Worm (Caenorhabditis elegans) whole organism, young adult: ENCODE measurements around the gene rmd-2.

Source experiments
- B0035.1 ChIP-seq: sonication (generic microtip); optimal IDR thresholded peaks from 2 replicates; lab custom pipeline; 2016; ENCODE audit warnings: missing genetic modification characterization, mild to moderate bottlenecking, missing compliant biosample characterization, missing genotype, missing genetic modification reagents
- B0336.3 ChIP-seq: fragments of 200-800 bp; sonication (Bioruptor generic); IDR thresholded peaks from 2 replicates; pipeline ENCODE4 v1.3.6; 2022; ENCODE audit warnings: missing genetic modification characterization, missing compliant biosample characterization
- D2030.7 ChIP-seq: fragments of 200-800 bp; sonication (Bioruptor generic); IDR thresholded peaks from 2 replicates; pipeline ENCODE4 v1.3.6; 2022; ENCODE audit warnings: missing genetic modification reagents, missing genetic modification characterization, missing compliant biosample characterization
- F10E7.11 ChIP-seq: sonication (generic microtip); optimal IDR thresholded peaks from 2 replicates; lab custom pipeline; 2017; ENCODE audit warnings: mild to moderate bottlenecking, missing genetic modification characterization, moderate library complexity, missing compliant biosample characterization
- F33H1.4 ChIP-seq: fragments of 200-800 bp; sonication (Bioruptor generic); IDR thresholded peaks from 2 replicates; pipeline ENCODE4 v1.3.6; 2022; ENCODE audit warnings: missing genetic modification reagents, missing genetic modification characterization, missing compliant biosample characterization
- F39B2.1 ChIP-seq: fragments of 200-800 bp; sonication (Bioruptor generic); IDR thresholded peaks from 2 replicates; pipeline ENCODE4 v1.3.6; 2022; ENCODE audit warnings: missing genetic modification reagents, missing genetic modification characterization, missing compliant biosample characterization
- F49E8.2 ChIP-seq: sonication (generic microtip); optimal IDR thresholded peaks from 3 replicates; lab custom pipeline; 2017; ENCODE audit warnings: missing genetic modification characterization, mild to moderate bottlenecking, missing compliant biosample characterization, antibody characterized with exemption, moderate library complexity; ENCODE audit not compliant: insufficient read depth
- F57C9.4 ChIP-seq: sonication (generic microtip); optimal IDR thresholded peaks from 2 replicates; lab custom pipeline; 2017; ENCODE audit warnings: mild to moderate bottlenecking, missing genetic modification characterization, missing compliant biosample characterization
- Y56A3A.18 ChIP-seq: fragments of 200-800 bp; sonication (Bioruptor generic); IDR thresholded peaks from 2 replicates; pipeline ENCODE4 v1.3.6; 2022; ENCODE audit warnings: missing genetic modification reagents, missing genetic modification characterization, missing compliant biosample characterization
- Y95B8A.8 ChIP-seq: fragments of 200-800 bp; sonication (Bioruptor generic); IDR thresholded peaks from 2 replicates; pipeline ENCODE4 v1.3.6; 2022; ENCODE audit warnings: missing genetic modification reagents, missing genetic modification characterization, missing compliant biosample characterization
- akir-1 ChIP-seq: fragments of 200-800 bp; sonication (Bioruptor generic); optimal IDR thresholded peaks from 2 replicates; lab custom pipeline; 2018; ENCODE audit warnings: mild to moderate bottlenecking, missing genetic modification characterization, moderate library complexity, missing compliant biosample characterization
- athp-1 ChIP-seq: sonication (generic microtip); optimal IDR thresholded peaks from 2 replicates; lab custom pipeline; 2017; ENCODE audit warnings: mild to moderate bottlenecking, missing genetic modification characterization, missing compliant biosample characterization
- attf-3 ChIP-seq: fragments of 200-800 bp; sonication (Bioruptor generic); conservative IDR thresholded peaks from 2 replicates; pipeline ENCODE4 v1.3.6; 2022; ENCODE audit warnings: missing genetic modification reagents, missing genetic modification characterization, missing compliant biosample characterization
- attf-5 ChIP-seq: fragments of 200-800 bp; sonication (Bioruptor generic); optimal IDR thresholded peaks from 2 replicates; lab custom pipeline; 2018; ENCODE audit warnings: mild to moderate bottlenecking, missing genetic modification characterization, missing compliant biosample characterization
- ccch-3 ChIP-seq: fragments of 200-800 bp; sonication (Bioruptor generic); optimal IDR thresholded peaks from 2 replicates; lab custom pipeline; 2018; ENCODE audit warnings: mild to moderate bottlenecking, missing genetic modification characterization, missing compliant biosample characterization
- cebp-1 ChIP-seq, 2 experiments: fragments of 200-800 bp in 1 of 2; sonication (Bioruptor generic) in 1 of 2; sonication (generic microtip) in 1 of 2; IDR thresholded peaks in 1 of 2; optimal IDR thresholded peaks in 1 of 2; 2 replicates each; pipeline versions ENCODE4 v1.3.6 to Lab custom; 2017 to 2022; ENCODE audit warnings: missing compliant biosample characterization in 2 of 2, missing genetic modification characterization in 2 of 2, mild to moderate bottlenecking in 1 of 2, missing genetic modification reagents in 1 of 2, moderate library complexity in 1 of 2
- ceh-40 ChIP-seq: fragments of 200-800 bp; sonication (Bioruptor generic); IDR thresholded peaks from 2 replicates; pipeline ENCODE4 v1.3.6; 2022; ENCODE audit warnings: missing genetic modification characterization, missing compliant biosample characterization
- ceh-79 ChIP-seq: sonication (generic microtip); optimal IDR thresholded peaks from 2 replicates; lab custom pipeline; 2017; ENCODE audit warnings: mild to moderate bottlenecking, missing genetic modification characterization, missing compliant biosample characterization
- dpff-1 ChIP-seq: sonication (generic microtip); optimal IDR thresholded peaks from 2 replicates; lab custom pipeline; 2017; ENCODE audit warnings: mild to moderate bottlenecking, missing genetic modification characterization, missing compliant biosample characterization
- dpl-1 ChIP-seq: fragments of 150-350 bp; optimal IDR thresholded peaks from 2 replicates; lab custom pipeline; 2014; ENCODE audit warnings: missing biosample characterization, missing genetic modification reagents, missing genetic modification characterization
- efl-1 ChIP-seq: fragments of 150-350 bp; optimal IDR thresholded peaks from 2 replicates; lab custom pipeline; 2014; ENCODE audit warnings: missing biosample characterization, missing genetic modification reagents, missing genetic modification characterization
- egl-44 ChIP-seq: fragments of 200-800 bp; sonication (Bioruptor generic); IDR thresholded peaks from 2 replicates; pipeline ENCODE4 v1.3.6; 2022; ENCODE audit warnings: missing genetic modification reagents, missing genetic modification characterization, missing compliant biosample characterization
- hlh-26 ChIP-seq: fragments of 200-800 bp; sonication (Bioruptor generic); conservative IDR thresholded peaks from 2 replicates; pipeline ENCODE4 v1.3.6; 2022; ENCODE audit warnings: missing genetic modification reagents, missing genetic modification characterization, missing compliant biosample characterization
- hrde-1 ChIP-seq: sonication (generic microtip); optimal IDR thresholded peaks from 2 replicates; lab custom pipeline; 2016; ENCODE audit warnings: missing genetic modification characterization, mild to moderate bottlenecking, missing compliant biosample characterization, moderate library complexity, missing genotype, missing genetic modification reagents, borderline replicate concordance
- lag-1 ChIP-seq: fragments of 200-800 bp; sonication (Bioruptor generic); IDR thresholded peaks from 2 replicates; pipeline ENCODE4 v1.3.6; 2022; ENCODE audit warnings: missing genetic modification reagents, missing genetic modification characterization, missing compliant biosample characterization
- lin-26 ChIP-seq: fragments of 200-800 bp; sonication (Bioruptor generic); IDR thresholded peaks from 2 replicates; pipeline ENCODE4 v1.3.6; 2022; ENCODE audit warnings: missing genetic modification reagents, missing genetic modification characterization, missing compliant biosample characterization
- lin-54 ChIP-seq: fragments of 200-800 bp; sonication (Bioruptor generic); optimal IDR thresholded peaks from 2 replicates; lab custom pipeline; 2018; ENCODE audit warnings: mild to moderate bottlenecking, missing genetic modification characterization, missing compliant biosample characterization
- lir-1 ChIP-seq: fragments of 200-800 bp; sonication (Bioruptor generic); conservative IDR thresholded peaks from 2 replicates; pipeline ENCODE4 v1.3.6; 2022; ENCODE audit warnings: missing genetic modification reagents, missing genetic modification characterization, missing compliant biosample characterization
- madf-3 ChIP-seq: fragments of 200-800 bp; sonication (Bioruptor generic); IDR thresholded peaks from 2 replicates; pipeline ENCODE4 v1.3.6; 2022; ENCODE audit warnings: missing genetic modification reagents, missing genetic modification characterization, missing compliant biosample characterization
- madf-6 ChIP-seq: fragments of 200-800 bp; sonication (Bioruptor generic); IDR thresholded peaks from 2 replicates; pipeline ENCODE4 v1.3.6; 2022; ENCODE audit warnings: missing genetic modification reagents, missing genetic modification characterization, missing compliant biosample characterization
- nhr-27 ChIP-seq: fragments of 200-800 bp; sonication (Bioruptor generic); optimal IDR thresholded peaks from 2 replicates; lab custom pipeline; 2018; ENCODE audit warnings: mild to moderate bottlenecking, missing genetic modification characterization, moderate library complexity, missing compliant biosample characterization
- nhr-80 ChIP-seq: sonication (generic microtip); optimal IDR thresholded peaks from 2 replicates; lab custom pipeline; 2016; ENCODE audit warnings: missing genetic modification characterization, missing compliant biosample characterization
- nhr-90 ChIP-seq: sonication (generic microtip); optimal IDR thresholded peaks from 2 replicates; lab custom pipeline; 2016; ENCODE audit warnings: missing genotype, mild to moderate bottlenecking, missing genetic modification characterization, missing compliant biosample characterization
- rec-8 ChIP-seq, 2 experiments: sonication (generic microtip); optimal IDR thresholded peaks; 2 replicates each; lab custom pipeline; 2016; ENCODE audit warnings: mild to moderate bottlenecking in 2 of 2, missing genetic modification characterization in 2 of 2, missing genetic modification reagents in 2 of 2, missing genotype in 2 of 2, missing biosample characterization in 1 of 2, missing compliant biosample characterization in 1 of 2, moderate library complexity in 1 of 2
- snpc-1.1 ChIP-seq: sonication (generic microtip); optimal IDR thresholded peaks from 2 replicates; lab custom pipeline; 2017; ENCODE audit warnings: missing genetic modification characterization, mild to moderate bottlenecking, missing compliant biosample characterization, antibody characterized with exemption, moderate library complexity, missing genotype, missing genetic modification reagents; ENCODE audit not compliant: insufficient read depth
- snpc-4 ChIP-seq, 5 experiments: fragments of 150-350 bp in 1 of 5; sonication (generic microtip) in 4 of 5; optimal IDR thresholded peaks; 2 replicates each; lab custom pipeline; 2014 to 2018; ENCODE audit warnings: missing genetic modification characterization in 5 of 5, missing biosample characterization in 3 of 5, antibody characterized with exemption in 2 of 5, mild to moderate bottlenecking in 2 of 5, missing compliant biosample characterization in 2 of 5, missing genotype in 2 of 5, moderate library complexity in 2 of 5, missing genetic modification reagents in 1 of 5
- unc-130 ChIP-seq: sonication (generic microtip); optimal IDR thresholded peaks from 2 replicates; lab custom pipeline; 2016; ENCODE audit warnings: missing genetic modification reagents, missing genetic modification characterization, missing compliant biosample characterization
- xnd-1 ChIP-seq: sonication (generic microtip); optimal IDR thresholded peaks from 2 replicates; lab custom pipeline; 2016; ENCODE audit warnings: missing genotype, missing genetic modification reagents, missing genetic modification characterization, missing compliant biosample characterization
- zfh-2 ChIP-seq: fragments of 200-800 bp; sonication (Bioruptor generic); conservative IDR thresholded peaks from 2 replicates; pipeline ENCODE4 v1.3.6; 2022; ENCODE audit warnings: missing genetic modification reagents, missing genetic modification characterization, missing compliant biosample characterization
- ztf-22 ChIP-seq: fragments of 200-800 bp; sonication (Bioruptor generic); optimal IDR thresholded peaks from 2 replicates; lab custom pipeline; 2018; ENCODE audit warnings: mild to moderate bottlenecking, missing genetic modification characterization, moderate library complexity, missing compliant biosample characterization
- ztf-28 ChIP-seq: fragments of 200-800 bp; sonication (Bioruptor generic); IDR thresholded peaks from 2 replicates; pipeline ENCODE4 v1.3.6; 2022; ENCODE audit warnings: missing genetic modification reagents, missing genetic modification characterization, missing compliant biosample characterization
- ztf-6 ChIP-seq: fragments of 200-800 bp; sonication (Bioruptor generic); IDR thresholded peaks from 2 replicates; pipeline ENCODE4 v1.3.6; 2022; ENCODE audit warnings: missing genetic modification reagents, missing genetic modification characterization, missing compliant biosample characterization

rmd-2 gene

ce11 chrV:10031384-10032171 is 45.5 kb upstream of the rmd-2 start (continued):
- no peak for TF ChIP-seq ztf-22 (GFP tag; lab: Kevin White, UChicago)

- TF ChIP-seq lin-26 (GFP tag; lab: Robert Waterston, UW) (no peak), lag-1 (GFP tag; lab: Robert Waterston, UW) (no peak), unc-130 (GFP tag; lab: Kevin White, UChicago) (no peak), dpff-1 (tag; lab: Kevin White, UChicago) (no peak), nhr-80 (no peak), ztf-28 (GFP tag; lab: Robert Waterston, UW) (no peak), attf-5 (GFP tag; lab: Kevin White, UChicago) (no peak), ztf-6 (GFP tag; lab: Robert Waterston, UW) (no peak), egl-44 (no peak), zfh-2 (GFP tag; lab: Robert Waterston, UW) (no peak), nhr-27 (tag; lab: Kevin White, UChicago) (no peak), F39B2.1 (GFP tag; lab: Robert Waterston, UW) (no peak), B0336.3 (GFP tag; lab: Robert Waterston, UW) (no peak), F57C9.4 (no peak)
These were observed 44.9 kb upstream of the rmd-2 start, which contains the start of gene acl-2 for ce11 chrV:10030992-10031383. TSS of gene acl-2 (minus strand) at chrV:10031092.

- peak; percentile 5 for TF ChIP-seq xnd-1 (tag; lab: Kevin White, UChicago)
- no peak for TF ChIP-seq efl-1 (GFP tag; lab: Kevin White, UChicago)
- no peak for TF ChIP-seq ceh-40 (GFP tag; lab: Robert Waterston, UW)
- TF ChIP-seq Y95B8A.8 (GFP tag; lab: Robert Waterston, UW): peak; percentile 97
- TF ChIP-seq attf-3: no peak
- no peak for TF ChIP-seq madf-3 (GFP tag; lab: Robert Waterston, UW)
- TF ChIP-seq F49E8.2 (tag; lab: Kevin White, UChicago): peak; percentile 82
- TF ChIP-seq B0336.3 (GFP tag; lab: Robert Waterston, UW): peak; percentile 46; the same call in 1 of the 2 replicates
- no peak for TF ChIP-seq cebp-1 (GFP tag; IDR thresholded peaks at IDR 0.05; lab: Robert Waterston, UW)
- TF ChIP-seq cebp-1 (tag; optimal IDR thresholded peaks at IDR 0.05; lab: Kevin White, UChicago): peak; percentile 3
- TF ChIP-seq B0035.1 (tag; lab: Kevin White, UChicago): no peak
- TF ChIP-seq athp-1 (tag; lab: Kevin White, UChicago): no peak
- TF ChIP-seq hlh-26 (GFP tag; lab: Robert Waterston, UW): no peak
- TF ChIP-seq ztf-22 (GFP tag; lab: Kevin White, UChicago): no peak
- TF ChIP-seq lir-1 (GFP tag; lab: Robert Waterston, UW): no peak
- TF ChIP-seq Y56A3A.18 (GFP tag; lab: Robert Waterston, UW): no peak
- TF ChIP-seq nhr-90 (tag; lab: Kevin White, UChicago): no peak
- no peak for TF ChIP-seq akir-1
- 0 out of 2 replicates have a peak, but pooled peaks have one; percentile 7 for TF ChIP-seq F33H1.4 (GFP tag; lab: Robert Waterston, UW)
- TF ChIP-seq snpc-1.1 (tag; lab: Kevin White, UChicago): peak; percentile 78
- TF ChIP-seq snpc-4 (GFP tag; optimal IDR thresholded peaks at IDR 0.05; lab: Kevin White, UChicago): peak; percentile 70
- TF ChIP-seq snpc-4 (tag; optimal IDR thresholded peaks at IDR 0.05; lab: Kevin White, UChicago): peak in 3 of 4 experiments; percentile 17 to 69 (median 41)
- no peak for TF ChIP-seq madf-6 (GFP tag; lab: Robert Waterston, UW)
- peak; percentile 93 for TF ChIP-seq D2030.7 (GFP tag; lab: Robert Waterston, UW)
- TF ChIP-seq ccch-3: no peak
- TF ChIP-seq F10E7.11 (tag; lab: Kevin White, UChicago): no peak
- peak in 1 of 2 experiments; percentile 61 for TF ChIP-seq rec-8 (tag; optimal IDR thresholded peaks at IDR 0.05; lab: Kevin White, UChicago)
- TF ChIP-seq ceh-79 (tag; lab: Kevin White, UChicago): no peak
- TF ChIP-seq dpl-1 (GFP tag; lab: Kevin White, UChicago): no peak
- TF ChIP-seq lin-54: peak; percentile 49
- peak; percentile 97 for TF ChIP-seq hrde-1 (tag; lab: Kevin White, UChicago)
These were observed 37.0 kb upstream of the rmd-2 start for ce11 chrV:10023062-10023536.
